Worm (Caenorhabditis elegans): Measurements from ENCODE around the gene col-156.

col-156 gene

ce11 chrV:11403059-11403458 lies 47.1 kb downstream of the col-156 start:
- TF ChIP-seq pbrm-1 (GFP tag; IDR thresholded peaks at IDR 0.05), result no peak
- TF ChIP-seq ceh-27 (GFP tag; optimal IDR thresholded peaks at IDR 0.05), result no peak
- TF ChIP-seq lin-40 (tag; optimal IDR thresholded peaks at IDR 0.05), result no peak
- TF ChIP-seq F57C9.4 (tag; optimal IDR thresholded peaks at IDR 0.05), result no peak
- no peak for TF ChIP-seq dpff-1 (tag; optimal IDR thresholded peaks at IDR 0.05)
- TF ChIP-seq egl-18 (GFP tag; IDR thresholded peaks at IDR 0.05), result no peak
- no peak for TF ChIP-seq aptf-3 (GFP tag; IDR thresholded peaks at IDR 0.05)
- no peak for TF ChIP-seq ZK185.1 (tag; optimal IDR thresholded peaks at IDR 0.05; ENCODE audit: poor library complexity, severe bottlenecking)
- TF ChIP-seq Y56A3A.18 (GFP tag; IDR thresholded peaks at IDR 0.05), result no peak
- no peak for TF ChIP-seq ztf-28 (GFP tag; IDR thresholded peaks at IDR 0.05)
- TF ChIP-seq athp-1 (tag; optimal IDR thresholded peaks at IDR 0.05), result no peak
- no peak for TF ChIP-seq hlh-26 (GFP tag; conservative IDR thresholded peaks at IDR 0.05)
- TF ChIP-seq F55B11.4 (tag; optimal IDR thresholded peaks at IDR 0.05; ENCODE audit: borderline replicate concordance, insufficient read depth), result no peak
- no peak for TF ChIP-seq gei-17 (GFP tag; optimal IDR thresholded peaks at IDR 0.05)
- TF ChIP-seq B0261.1 (tag; optimal IDR thresholded peaks at IDR 0.05), result no peak
- TF ChIP-seq ceh-40 (GFP tag; IDR thresholded peaks at IDR 0.05), result no peak
- no peak for TF ChIP-seq unc-130 (GFP tag; optimal IDR thresholded peaks at IDR 0.05)
- TF ChIP-seq nhr-80 (tag; optimal IDR thresholded peaks at IDR 0.05), result no peak

ce11 chrV:11402610-11403009 lies 47.5 kb downstream of the col-156 start, which contains the start of gene nas-19:
nas-19 (minus strand) TSS chrV:11402710.
- no peak for TF ChIP-seq snpc-1.3 (tag; optimal IDR thresholded peaks at IDR 0.05; ENCODE audit: insufficient read depth)
- TF ChIP-seq ceh-27 (GFP tag; optimal IDR thresholded peaks at IDR 0.05), result no peak
- TF ChIP-seq egl-18 (GFP tag; IDR thresholded peaks at IDR 0.05), result no peak
- TF ChIP-seq rcor-1 (GFP tag; IDR thresholded peaks at IDR 0.05), result no peak
- TF ChIP-seq lin-40 (tag; optimal IDR thresholded peaks at IDR 0.05), result no peak
- TF ChIP-seq tbp1 (GFP tag; optimal IDR thresholded peaks at IDR 0.05), result no peak
- no peak for TF ChIP-seq hmg-20 (GFP tag; IDR thresholded peaks at IDR 0.05)
- TF ChIP-seq ceh-58 (GFP tag; IDR thresholded peaks at IDR 0.05), result no peak

All from whole organism, young adult.